Fruit fly (Drosophila melanogaster): Measurements from ENCODE around the gene CG32986.

Gene CG32986

dm6 chr2L:8857752-8858151 is 4.8 kb upstream of the CG32986 start (continued):
- no peak for TF ChIP-seq CG2129 (GFP tag; IDR thresholded peaks at IDR 0.05; ENCODE audit: partially characterized antibody)

- no peak for TF ChIP-seq CG32532 (GFP tag; IDR thresholded peaks at IDR 0.05)
- TF ChIP-seq seq (GFP tag; IDR thresholded peaks at IDR 0.05): no peak
- TF ChIP-seq br (optimal IDR thresholded peaks at IDR 0.05): no peak
- no peak for TF ChIP-seq slbo (GFP tag; IDR thresholded peaks at IDR 0.05)
- no peak for TF ChIP-seq D19A (tag; optimal IDR thresholded peaks at IDR 0.05)
- TF ChIP-seq en (GFP tag; optimal IDR thresholded peaks at IDR 0.05): no peak
- no peak for TF ChIP-seq ssp (GFP tag; IDR thresholded peaks at IDR 0.05)
- TF ChIP-seq Hr78 (GFP tag; optimal IDR thresholded peaks at IDR 0.05): no peak
- TF ChIP-seq ato (GFP tag; IDR thresholded peaks at IDR 0.05; ENCODE audit: partially characterized antibody): no peak
- TF ChIP-seq dmrt99B (tag; optimal IDR thresholded peaks at IDR 0.05): no peak
- TF ChIP-seq CG7357 (GFP tag; IDR thresholded peaks at IDR 0.05): no peak
- no peak for TF ChIP-seq sima (GFP tag; optimal IDR thresholded peaks at IDR 0.05)
- no peak for TF ChIP-seq CrebB (tag; optimal IDR thresholded peaks at IDR 0.05)
- TF ChIP-seq CG11560 (tag; IDR thresholded peaks at IDR 0.05): no peak
- TF ChIP-seq pho (GFP tag; optimal IDR thresholded peaks at IDR 0.05): peak; percentile 4
- TF ChIP-seq amos (GFP tag; IDR thresholded peaks at IDR 0.05; ENCODE audit: partially characterized antibody): no peak
- no peak for TF ChIP-seq sd (tag; optimal IDR thresholded peaks at IDR 0.05)
- TF ChIP-seq Aef1 (GFP tag; IDR thresholded peaks at IDR 0.05): no peak
- no peak for TF ChIP-seq CG9817 (tag; optimal IDR thresholded peaks at IDR 0.05)
- TF ChIP-seq CG2116 (GFP tag; optimal IDR thresholded peaks at IDR 0.05): no peak
- no peak for TF ChIP-seq CG10979 (tag; optimal IDR thresholded peaks at IDR 0.05)
- peak; percentile 63 for TF ChIP-seq CG6813 (GFP tag; optimal IDR thresholded peaks at IDR 0.05)
- TF ChIP-seq CG4424 (GFP tag; optimal IDR thresholded peaks at IDR 0.05): no peak
- no peak for TF ChIP-seq CG5245 (GFP tag; optimal IDR thresholded peaks at IDR 0.05)
- TF ChIP-seq CG9215 (GFP tag; IDR thresholded peaks at IDR 0.05): no peak
- TF ChIP-seq tx (GFP tag; optimal IDR thresholded peaks at IDR 0.05): no peak
- no peak for TF ChIP-seq Mes4 (GFP tag; optimal IDR thresholded peaks at IDR 0.05)
- TF ChIP-seq ro (GFP tag; IDR thresholded peaks at IDR 0.05): no peak
- TF ChIP-seq Chrac-16 (GFP tag; optimal IDR thresholded peaks at IDR 0.05): no peak
- TF ChIP-seq NC2β (GFP tag; optimal IDR thresholded peaks at IDR 0.05): no peak
- no peak for TF ChIP-seq eve (GFP tag; optimal IDR thresholded peaks at IDR 0.05)
- no peak for TF ChIP-seq repo (GFP tag; optimal IDR thresholded peaks at IDR 0.05)
- TF ChIP-seq pb (GFP tag; optimal IDR thresholded peaks at IDR 0.05): no peak
- TF ChIP-seq bab2 (GFP tag; optimal IDR thresholded peaks at IDR 0.05): no peak
- no peak for TF ChIP-seq crol (GFP tag; IDR thresholded peaks at IDR 0.05)
- TF ChIP-seq ci (GFP tag; IDR thresholded peaks at IDR 0.05): peak; percentile 42; the same call in 2 of the 3 replicates
- TF ChIP-seq CG4854 (GFP tag; optimal IDR thresholded peaks at IDR 0.05): no peak
- TF ChIP-seq Sox100B (GFP tag; optimal IDR thresholded peaks at IDR 0.05): peak; percentile 7
- TF ChIP-seq sens (GFP tag): peak; percentile 77
- peak; percentile 23; the same call in 1 of the 2 replicates for TF ChIP-seq Atf6 (GFP tag; IDR thresholded peaks at IDR 0.05)
- TF ChIP-seq CG7556 (GFP tag; optimal IDR thresholded peaks at IDR 0.05): peak; percentile 10
- no peak for TF ChIP-seq CG10274 (GFP tag; optimal IDR thresholded peaks at IDR 0.05)
- TF ChIP-seq gce (GFP tag; IDR thresholded peaks at IDR 0.05): no peak
- peak; percentile 14 for TF ChIP-seq Fer1 (GFP tag; optimal IDR thresholded peaks at IDR 0.05)
- TF ChIP-seq CG17568 (GFP tag; optimal IDR thresholded peaks at IDR 0.05): peak; percentile 45
- TF ChIP-seq dpn (GFP tag; optimal IDR thresholded peaks at IDR 0.05): no peak
- no peak for TF ChIP-seq Tbp (GFP tag; optimal IDR thresholded peaks at IDR 0.05)
- TF ChIP-seq CG17612 (GFP tag; IDR thresholded peaks at IDR 0.05): no peak
- no peak for TF ChIP-seq CG8290 (GFP tag; optimal IDR thresholded peaks at IDR 0.05)
- TF ChIP-seq CG8290 (tag; optimal IDR thresholded peaks at IDR 0.05): peak in 1 of 2 experiments; percentile 36
- peak; percentile 51 for TF ChIP-seq CG3407 (GFP tag; optimal IDR thresholded peaks at IDR 0.05)
These were observed 2.7 kb upstream of the CG32986 start for dm6 chr2L:8859839-8860238.

Data from whole organism, embryonic.